Fruit fly (Drosophila melanogaster) whole organism, prepupa: ENCODE results near the gene CG7183.

Experiments
- Gug ChIP-seq: fragments of 200-800 bp; sonication (Bioruptor generic); IDR thresholded peaks from 2 replicates; pipeline ENCODE4 v1.3.6; 2022; ENCODE audit warnings: missing biosample characterization, missing genetic modification characterization
- Lpt ChIP-seq: fragments of 200-800 bp; sonication (Bioruptor generic); optimal IDR thresholded peaks from 3 replicates; lab custom pipeline; 2016; ENCODE audit warnings: missing biosample characterization, missing genetic modification characterization
- OdsH ChIP-seq: fragments of 200-800 bp; sonication (Bioruptor generic); optimal IDR thresholded peaks from 3 replicates; lab custom pipeline; 2016; ENCODE audit warnings: missing biosample characterization, missing genetic modification characterization

DNA sequence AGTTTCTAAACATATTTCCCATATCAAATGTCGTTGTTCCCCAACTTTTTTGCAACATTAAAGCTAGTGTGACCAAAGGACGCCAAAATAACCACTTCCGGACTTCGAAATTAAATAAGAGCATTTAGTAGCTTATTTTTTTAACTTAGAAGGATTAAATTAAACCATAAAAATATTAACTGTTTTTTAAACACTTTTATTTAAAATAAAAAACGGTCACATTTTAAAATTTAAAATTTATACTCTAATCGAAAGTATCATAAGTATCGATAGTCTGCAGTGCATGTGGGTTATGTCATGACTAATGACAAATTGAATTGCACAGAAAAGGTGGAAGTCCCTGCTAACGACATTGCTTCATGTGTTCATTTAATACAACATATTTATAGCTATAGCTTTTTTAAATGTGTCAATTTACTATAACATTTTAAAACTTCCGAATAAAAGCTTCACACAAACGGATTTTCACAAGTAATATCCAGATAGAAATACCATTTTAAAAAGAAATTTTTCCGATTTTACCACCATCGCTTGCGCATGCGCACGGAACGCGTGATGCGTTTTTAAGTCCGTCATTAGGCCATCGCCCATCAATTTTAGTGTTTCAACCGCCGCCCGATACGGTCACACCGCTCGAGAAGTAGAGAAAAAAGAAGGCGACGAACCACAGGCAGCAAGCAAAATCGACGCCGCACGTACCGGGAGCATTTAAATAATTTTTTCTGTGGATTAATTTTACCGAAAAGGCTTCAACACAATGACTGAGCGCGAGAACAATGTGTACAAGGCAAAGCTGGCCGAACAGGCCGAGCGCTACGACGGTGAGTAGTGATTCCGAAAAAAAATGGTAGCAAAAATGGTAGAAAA lies 21.8 kb upstream of the CG7183 start, which contains the start of the genes CG7156 and 14-3-3epsilon:
- TF ChIP-seq Gug (GFP tag; lab: Robert Waterston, UW) (no peak), OdsH (GFP tag; lab: Kevin White, UChicago) (no peak), Lpt (GFP tag; lab: Kevin White, UChicago) (no peak)
